Worm (Caenorhabditis elegans) whole organism, young adult: ENCODE results near the gene C30G12.1.

Source experiments
- B0019.2 ChIP-seq: fragments of 200-800 bp; sonication (Bioruptor generic); conservative IDR thresholded peaks from 2 replicates; pipeline ENCODE4 v1.3.6; 2022; ENCODE audit warnings: missing genetic modification reagents, missing genetic modification characterization, missing compliant biosample characterization
- B0261.1 ChIP-seq: sonication (generic microtip); optimal IDR thresholded peaks from 2 replicates; lab custom pipeline; 2016; ENCODE audit warnings: mild to moderate bottlenecking, missing genetic modification characterization, moderate library complexity, missing compliant biosample characterization
- C06A6.2 ChIP-seq: fragments of 200-800 bp; sonication (Bioruptor generic); conservative IDR thresholded peaks from 2 replicates; pipeline ENCODE4 v1.3.6; 2022; ENCODE audit warnings: missing genetic modification characterization, missing compliant biosample characterization
- C17E4.6 ChIP-seq: fragments of 200-800 bp; sonication (Bioruptor generic); IDR thresholded peaks from 2 replicates; pipeline ENCODE4 v1.3.6; 2022; ENCODE audit warnings: missing genetic modification reagents, missing genetic modification characterization, missing compliant biosample characterization
- F23B12.7 ChIP-seq: sonication (generic microtip); optimal IDR thresholded peaks from 2 replicates; lab custom pipeline; 2017; ENCODE audit warnings: missing genetic modification characterization, mild to moderate bottlenecking, missing compliant biosample characterization, antibody characterized with exemption, moderate library complexity; ENCODE audit not compliant: insufficient read depth
- T26A5.8 ChIP-seq: sonication (generic microtip); optimal IDR thresholded peaks from 2 replicates; lab custom pipeline; 2016; ENCODE audit warnings: missing genetic modification characterization, missing compliant biosample characterization
- Y53G8AR.9 ChIP-seq: fragments of 200-800 bp; sonication (Bioruptor generic); conservative IDR thresholded peaks from 2 replicates; pipeline ENCODE4 v1.3.6; 2022; ENCODE audit warnings: missing genetic modification reagents, missing genetic modification characterization, missing compliant biosample characterization
- Y56A3A.18 ChIP-seq: fragments of 200-800 bp; sonication (Bioruptor generic); IDR thresholded peaks from 2 replicates; pipeline ENCODE4 v1.3.6; 2022; ENCODE audit warnings: missing genetic modification reagents, missing genetic modification characterization, missing compliant biosample characterization
- Y95B8A.8 ChIP-seq: fragments of 200-800 bp; sonication (Bioruptor generic); IDR thresholded peaks from 2 replicates; pipeline ENCODE4 v1.3.6; 2022; ENCODE audit warnings: missing genetic modification reagents, missing genetic modification characterization, missing compliant biosample characterization
- aptf-3 ChIP-seq: fragments of 200-800 bp; sonication (Bioruptor generic); IDR thresholded peaks from 2 replicates; pipeline ENCODE4 v1.3.6; 2022; ENCODE audit warnings: missing genetic modification characterization, missing compliant biosample characterization
- attf-3 ChIP-seq: fragments of 200-800 bp; sonication (Bioruptor generic); conservative IDR thresholded peaks from 2 replicates; pipeline ENCODE4 v1.3.6; 2022; ENCODE audit warnings: missing genetic modification reagents, missing genetic modification characterization, missing compliant biosample characterization
- ccch-3 ChIP-seq: fragments of 200-800 bp; sonication (Bioruptor generic); optimal IDR thresholded peaks from 2 replicates; lab custom pipeline; 2018; ENCODE audit warnings: mild to moderate bottlenecking, missing genetic modification characterization, missing compliant biosample characterization
- cebp-1 ChIP-seq, 2 experiments: fragments of 200-800 bp in 1 of 2; sonication (Bioruptor generic) in 1 of 2; sonication (generic microtip) in 1 of 2; IDR thresholded peaks in 1 of 2; optimal IDR thresholded peaks in 1 of 2; 2 replicates each; pipeline versions ENCODE4 v1.3.6 to Lab custom; 2017 to 2022; ENCODE audit warnings: missing compliant biosample characterization in 2 of 2, missing genetic modification characterization in 2 of 2, mild to moderate bottlenecking in 1 of 2, missing genetic modification reagents in 1 of 2, moderate library complexity in 1 of 2
- ceh-100 ChIP-seq: fragments of 200-800 bp; sonication (Bioruptor generic); IDR thresholded peaks from 2 replicates; pipeline ENCODE4 v1.3.6; 2022; ENCODE audit warnings: missing genetic modification reagents, missing genetic modification characterization, missing compliant biosample characterization
- ceh-40 ChIP-seq: fragments of 200-800 bp; sonication (Bioruptor generic); IDR thresholded peaks from 2 replicates; pipeline ENCODE4 v1.3.6; 2022; ENCODE audit warnings: missing genetic modification characterization, missing compliant biosample characterization
- ceh-58 ChIP-seq: fragments of 200-800 bp; sonication (Bioruptor generic); IDR thresholded peaks from 2 replicates; pipeline ENCODE4 v1.3.6; 2022; ENCODE audit warnings: missing genetic modification characterization, missing compliant biosample characterization
- ceh-79 ChIP-seq: sonication (generic microtip); optimal IDR thresholded peaks from 2 replicates; lab custom pipeline; 2017; ENCODE audit warnings: mild to moderate bottlenecking, missing genetic modification characterization, missing compliant biosample characterization
- dpl-1 ChIP-seq: fragments of 150-350 bp; optimal IDR thresholded peaks from 2 replicates; lab custom pipeline; 2014; ENCODE audit warnings: missing biosample characterization, missing genetic modification reagents, missing genetic modification characterization
- efl-1 ChIP-seq: fragments of 150-350 bp; optimal IDR thresholded peaks from 2 replicates; lab custom pipeline; 2014; ENCODE audit warnings: missing biosample characterization, missing genetic modification reagents, missing genetic modification characterization
- ets-4 ChIP-seq: fragments of 200-800 bp; sonication (Bioruptor generic); optimal IDR thresholded peaks from 2 replicates; lab custom pipeline; 2018; ENCODE audit warnings: mild to moderate bottlenecking, missing genetic modification characterization, missing compliant biosample characterization
- him-1 ChIP-seq: sonication (generic microtip); optimal IDR thresholded peaks from 2 replicates; lab custom pipeline; 2016; ENCODE audit warnings: missing genotype, missing genetic modification reagents, missing genetic modification characterization, missing compliant biosample characterization
- hlh-12 ChIP-seq: sonication (generic microtip); optimal IDR thresholded peaks from 2 replicates; lab custom pipeline; 2016; ENCODE audit warnings: missing genetic modification characterization, missing compliant biosample characterization
- lag-1 ChIP-seq: fragments of 200-800 bp; sonication (Bioruptor generic); IDR thresholded peaks from 2 replicates; pipeline ENCODE4 v1.3.6; 2022; ENCODE audit warnings: missing genetic modification reagents, missing genetic modification characterization, missing compliant biosample characterization
- let-607 ChIP-seq, 2 experiments: fragments of 200-800 bp in 1 of 2; sonication (Bioruptor generic) in 1 of 2; sonication (generic microtip) in 1 of 2; optimal IDR thresholded peaks; 2 replicates each; lab custom pipeline; 2016 to 2018; ENCODE audit warnings: mild to moderate bottlenecking in 2 of 2, missing compliant biosample characterization in 2 of 2, missing genetic modification characterization in 2 of 2, moderate library complexity in 2 of 2, missing genotype in 1 of 2
- lin-26 ChIP-seq: fragments of 200-800 bp; sonication (Bioruptor generic); IDR thresholded peaks from 2 replicates; pipeline ENCODE4 v1.3.6; 2022; ENCODE audit warnings: missing genetic modification reagents, missing genetic modification characterization, missing compliant biosample characterization
- lin-35 ChIP-seq, 3 experiments: fragments of 150-350 bp in 2 of 3; sonication (generic microtip) in 1 of 3; optimal IDR thresholded peaks; 2 replicates each; lab custom pipeline; 2014 to 2018; ENCODE audit warnings: missing biosample characterization in 3 of 3, missing genetic modification characterization in 3 of 3, missing genetic modification reagents in 3 of 3
- lin-40 ChIP-seq: sonication (generic microtip); optimal IDR thresholded peaks from 2 replicates; lab custom pipeline; 2016; ENCODE audit warnings: missing genetic modification characterization, mild to moderate bottlenecking, missing compliant biosample characterization, missing genotype, missing genetic modification reagents
- lin-54 ChIP-seq: fragments of 200-800 bp; sonication (Bioruptor generic); optimal IDR thresholded peaks from 2 replicates; lab custom pipeline; 2018; ENCODE audit warnings: mild to moderate bottlenecking, missing genetic modification characterization, missing compliant biosample characterization
- madf-10 ChIP-seq: sonication (generic microtip); optimal IDR thresholded peaks from 2 replicates; lab custom pipeline; 2016; ENCODE audit warnings: mild to moderate bottlenecking, missing genetic modification characterization, missing compliant biosample characterization
- mcd-1 ChIP-seq: fragments of 200-800 bp; sonication (Bioruptor generic); IDR thresholded peaks from 2 replicates; pipeline ENCODE4 v1.3.6; 2022; ENCODE audit warnings: missing genetic modification reagents, missing genetic modification characterization, missing compliant biosample characterization
- mes-4 ChIP-seq: sonication (generic microtip); optimal IDR thresholded peaks from 2 replicates; lab custom pipeline; 2016; ENCODE audit warnings: missing genotype, missing genetic modification characterization, missing compliant biosample characterization
- pha-4 ChIP-seq: fragments of 150-350 bp; sonication (generic microtip); optimal IDR thresholded peaks from 2 replicates; lab custom pipeline; 2014; ENCODE audit warnings: missing biosample characterization, missing genetic modification reagents, missing genetic modification characterization
- snpc-1.1 ChIP-seq: sonication (generic microtip); optimal IDR thresholded peaks from 2 replicates; lab custom pipeline; 2017; ENCODE audit warnings: missing genetic modification characterization, mild to moderate bottlenecking, missing compliant biosample characterization, antibody characterized with exemption, moderate library complexity, missing genotype, missing genetic modification reagents; ENCODE audit not compliant: insufficient read depth
- tbx-9 ChIP-seq: sonication (generic microtip); optimal IDR thresholded peaks from 2 replicates; lab custom pipeline; 2016; ENCODE audit warnings: borderline replicate concordance, missing genetic modification characterization, inconsistent platforms, missing compliant biosample characterization
- tlf-1 ChIP-seq: fragments of 200-800 bp; sonication (Bioruptor generic); optimal IDR thresholded peaks from 2 replicates; lab custom pipeline; 2018; ENCODE audit warnings: mild to moderate bottlenecking, missing genetic modification characterization, missing compliant biosample characterization
- unc-62 ChIP-seq: fragments of 150-350 bp; optimal IDR thresholded peaks from 2 replicates; lab custom pipeline; 2014; ENCODE audit warnings: missing biosample characterization, missing genetic modification reagents, missing genetic modification characterization
- ztf-25 ChIP-seq: fragments of 200-800 bp; sonication (Bioruptor generic); IDR thresholded peaks from 2 replicates; pipeline ENCODE4 v1.3.6; 2022; ENCODE audit warnings: missing genetic modification reagents, missing genetic modification characterization, missing compliant biosample characterization
- ztf-26 ChIP-seq: sonication (generic microtip); optimal IDR thresholded peaks from 2 replicates; lab custom pipeline; 2017; ENCODE audit warnings: missing genetic modification characterization, missing compliant biosample characterization
- ztf-28 ChIP-seq: fragments of 200-800 bp; sonication (Bioruptor generic); IDR thresholded peaks from 2 replicates; pipeline ENCODE4 v1.3.6; 2022; ENCODE audit warnings: missing genetic modification reagents, missing genetic modification characterization, missing compliant biosample characterization
- ztf-6 ChIP-seq: fragments of 200-800 bp; sonication (Bioruptor generic); IDR thresholded peaks from 2 replicates; pipeline ENCODE4 v1.3.6; 2022; ENCODE audit warnings: missing genetic modification reagents, missing genetic modification characterization, missing compliant biosample characterization

The C30G12.1 gene

ce11 chrII:7305558-7305957, 6.4 kb downstream of the C30G12.1 start, which contains the start of gene brf-1:
Gene brf-1, plus strand, starts transcription at chrII:7305858.
- no peak for TF ChIP-seq ceh-100 (GFP tag; lab: Robert Waterston, UW)
- no peak for TF ChIP-seq ceh-40 (GFP tag; lab: Robert Waterston, UW)
- TF ChIP-seq aptf-3 (GFP tag; lab: Robert Waterston, UW): no peak
- no peak for TF ChIP-seq T26A5.8
- no peak for TF ChIP-seq Y56A3A.18
- TF ChIP-seq efl-1 (GFP tag; lab: Kevin White, UChicago): no peak
- TF ChIP-seq tlf-1: no peak
- no peak for TF ChIP-seq ccch-3
- no peak for TF ChIP-seq dpl-1 (GFP tag; lab: Kevin White, UChicago)
- no peak for TF ChIP-seq unc-62 (GFP tag; lab: Kevin White, UChicago)
- no peak for TF ChIP-seq lin-40
- TF ChIP-seq ceh-58: no peak
- no peak for TF ChIP-seq B0019.2 (GFP tag; lab: Robert Waterston, UW)
- no peak for TF ChIP-seq ztf-25
- TF ChIP-seq tbx-9 (tag; lab: Kevin White, UChicago): no peak
- TF ChIP-seq him-1: no peak
- TF ChIP-seq F23B12.7 (tag; lab: Kevin White, UChicago): no peak

ce11 chrII:7310023-7310422, 10.9 kb downstream of the C30G12.1 start, which contains the start of the genes F45E12.5 and cnep-1:
Gene F45E12.5, minus strand, starts transcription at chrII:7310115.
Gene cnep-1, plus strand, starts transcription at chrII:7310348.
- TF ChIP-seq snpc-1.1: no peak
- TF ChIP-seq hlh-12 (tag; lab: Kevin White, UChicago): no peak
- no peak for TF ChIP-seq lin-54
- no peak for TF ChIP-seq ceh-40 (GFP tag; lab: Robert Waterston, UW)
- no peak for TF ChIP-seq B0261.1 (tag; lab: Kevin White, UChicago)
- no peak for TF ChIP-seq mcd-1 (GFP tag; lab: Robert Waterston, UW)
- TF ChIP-seq let-607 (tag; optimal IDR thresholded peaks at IDR 0.05; lab: Kevin White, UChicago): no peak
- no peak for TF ChIP-seq pha-4 (tag; lab: Kevin White, UChicago)
- no peak for TF ChIP-seq lin-26
- TF ChIP-seq ztf-28: no peak
- no peak for TF ChIP-seq cebp-1 (GFP tag; IDR thresholded peaks at IDR 0.05; lab: Robert Waterston, UW)
- no peak for TF ChIP-seq cebp-1 (tag; optimal IDR thresholded peaks at IDR 0.05; lab: Kevin White, UChicago)
- TF ChIP-seq C17E4.6 (GFP tag; lab: Robert Waterston, UW): no peak
- no peak for TF ChIP-seq unc-62 (GFP tag; lab: Kevin White, UChicago)
- TF ChIP-seq lin-35 (GFP tag; optimal IDR thresholded peaks at IDR 0.05; lab: Kevin White, UChicago): no peak
- no peak for TF ChIP-seq ztf-26
- TF ChIP-seq ets-4 (GFP tag; lab: Kevin White, UChicago): no peak
- TF ChIP-seq attf-3 (GFP tag; lab: Robert Waterston, UW): no peak
- no peak for TF ChIP-seq ceh-79 (tag; lab: Kevin White, UChicago)
- no peak for TF ChIP-seq madf-10

- TF ChIP-seq Y95B8A.8 (GFP tag; lab: Robert Waterston, UW): no peak
- TF ChIP-seq ztf-6 (GFP tag; lab: Robert Waterston, UW): no peak
- TF ChIP-seq mes-4 (tag; lab: Kevin White, UChicago): no peak
- TF ChIP-seq Y53G8AR.9 (GFP tag; lab: Robert Waterston, UW): no peak
- no peak for TF ChIP-seq lag-1 (GFP tag; lab: Robert Waterston, UW)
- TF ChIP-seq C06A6.2: no peak
- no peak for TF ChIP-seq B0261.1 (tag; lab: Kevin White, UChicago)
Measured at ce11 chrII:7314083-7314482, 14.9 kb downstream of the C30G12.1 start, which contains the start of gene F45E12.6. Gene F45E12.6, minus strand, starts transcription at chrII:7314183.
